Fruit fly (Drosophila melanogaster) whole organism, pupa: Measurements from ENCODE around the gene CG3632.

ENCODE experiments used
- CG10348 ChIP-seq: fragments of 200-800 bp; sonication (Bioruptor generic); IDR thresholded peaks from 2 replicates; pipeline ENCODE4 v1.3.6; 2022; ENCODE audit warnings: missing biosample characterization, missing genetic modification characterization
- CG13204 ChIP-seq: fragments of 200-800 bp; sonication (Bioruptor generic); optimal IDR thresholded peaks from 2 replicates; lab custom pipeline; 2018; ENCODE audit warnings: missing biosample characterization, mild to moderate bottlenecking, missing genetic modification characterization, moderate library complexity
- CG15710 ChIP-seq: fragments of 200-800 bp; sonication (Bioruptor generic); optimal IDR thresholded peaks from 2 replicates; lab custom pipeline; 2018; ENCODE audit warnings: missing biosample characterization, mild to moderate bottlenecking, missing genetic modification characterization, moderate library complexity
- CG34367 ChIP-seq: fragments of 200-800 bp; sonication (Bioruptor generic); optimal IDR thresholded peaks from 2 replicates; lab custom pipeline; 2018; ENCODE audit warnings: missing biosample characterization, mild to moderate bottlenecking, missing genetic modification characterization
- CG4496 ChIP-seq: fragments of 200-800 bp; sonication (Bioruptor generic); IDR thresholded peaks from 3 replicates; pipeline ENCODE4 v1.3.6; 2022; ENCODE audit warnings: missing biosample characterization, missing genetic modification characterization
- CG8159 ChIP-seq: fragments of 200-800 bp; sonication (Bioruptor generic); optimal IDR thresholded peaks from 3 replicates; lab custom pipeline; 2018; ENCODE audit warnings: missing biosample characterization, mild to moderate bottlenecking, missing genetic modification characterization, moderate library complexity
- CG9948 ChIP-seq: fragments of 200-800 bp; sonication (Bioruptor generic); optimal IDR thresholded peaks from 2 replicates; lab custom pipeline; 2018; ENCODE audit warnings: missing biosample characterization, mild to moderate bottlenecking, missing genetic modification characterization, moderate library complexity
- EcR ChIP-seq: fragments of 200-800 bp; sonication (Bioruptor generic); optimal IDR thresholded peaks from 3 replicates; lab custom pipeline; 2019; ENCODE audit warnings: missing biosample characterization, missing genetic modification characterization, mild to moderate bottlenecking, moderate library complexity, missing genetic modification reagents
- Pif1A ChIP-seq: fragments of 200-800 bp; sonication (Bioruptor generic); optimal IDR thresholded peaks from 3 replicates; lab custom pipeline; 2016; ENCODE audit warnings: missing biosample characterization, missing genetic modification characterization
- Snoo ChIP-seq: fragments of 200-800 bp; sonication (Bioruptor generic); optimal IDR thresholded peaks from 3 replicates; lab custom pipeline; 2017; ENCODE audit warnings: missing biosample characterization, mild to moderate bottlenecking, missing genetic modification characterization, inconsistent platforms
- gl ChIP-seq: fragments of 200-800 bp; sonication (Bioruptor generic); optimal IDR thresholded peaks from 2 replicates; lab custom pipeline; 2018; ENCODE audit warnings: missing biosample characterization, mild to moderate bottlenecking, missing genetic modification characterization

DNA sequence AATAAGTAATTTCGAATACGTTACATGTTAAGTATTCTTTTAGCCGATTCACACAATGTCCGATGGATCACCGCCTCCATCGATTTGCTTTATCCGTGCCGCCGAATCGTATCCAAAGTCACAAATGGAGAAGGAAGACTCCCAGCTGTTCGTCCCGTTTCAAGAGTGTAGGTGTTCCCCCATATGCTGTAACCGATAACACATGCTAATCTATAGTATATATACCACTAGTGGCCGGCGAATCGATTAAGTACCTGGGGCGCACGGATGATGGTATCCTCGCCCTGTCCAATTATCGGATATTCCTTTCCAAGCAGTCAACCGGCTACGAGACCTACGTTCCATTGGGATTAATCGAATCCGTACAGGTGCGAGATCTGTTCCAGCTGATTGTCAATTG is 1.1 kb downstream of the CG3632 start, which contains the start of gene ERp44:
- no peak for TF ChIP-seq EcR (GFP tag; lab: Kevin White, UChicago)
- TF ChIP-seq CG9948 (tag; lab: Kevin White, UChicago) = no peak
- TF ChIP-seq Pif1A (GFP tag; lab: Kevin White, UChicago) = no peak
- no peak for TF ChIP-seq CG8159 (tag; lab: Kevin White, UChicago)
- TF ChIP-seq CG34367 (tag; lab: Kevin White, UChicago) = no peak
- no peak for TF ChIP-seq Snoo (tag; lab: Kevin White, UChicago)
- no peak for TF ChIP-seq gl (tag; lab: Kevin White, UChicago)
- TF ChIP-seq CG13204 (GFP tag; lab: Kevin White, UChicago) = no peak
- TF ChIP-seq CG10348 (GFP tag; lab: Robert Waterston, UW) = no peak
- no peak for TF ChIP-seq CG4496 (GFP tag; lab: Robert Waterston, UW)
- no peak for TF ChIP-seq CG15710 (tag; lab: Kevin White, UChicago)
